Fruit fly (Drosophila melanogaster) whole organism, embryonic: Measurements from ENCODE around the gene CG17068.

Source experiments
- Aef1 ChIP-seq: fragments of 200-800 bp; sonication (Bioruptor generic); IDR thresholded peaks from 3 replicates; pipeline ENCODE4 v1.3.6; 2022; ENCODE audit warnings: missing biosample characterization, missing genetic modification characterization
- Antp ChIP-seq: fragments of 200-800 bp; sonication (Bioruptor generic); optimal IDR thresholded peaks from 3 replicates; lab custom pipeline; 2016; ENCODE audit warnings: missing biosample characterization, missing genetic modification characterization
- Bgb ChIP-seq: fragments of 200-800 bp; sonication (Bioruptor generic); IDR thresholded peaks from 2 replicates; pipeline ENCODE4 v1.3.6; 2022; ENCODE audit warnings: missing biosample characterization, missing genetic modification characterization; ENCODE audit not compliant: partially characterized antibody
- CG10209 ChIP-seq: fragments of 200-800 bp; sonication (Bioruptor generic); optimal IDR thresholded peaks from 3 replicates; lab custom pipeline; 2017; ENCODE audit warnings: missing biosample characterization, mild to moderate bottlenecking, missing genetic modification characterization, missing genetic modification reagents
- CG11504 ChIP-seq: fragments of 200-800 bp; sonication (Bioruptor generic); optimal IDR thresholded peaks from 3 replicates; lab custom pipeline; 2019; ENCODE audit warnings: missing biosample characterization, mild to moderate bottlenecking, missing genetic modification characterization, moderate library complexity
- CG11695 ChIP-seq: fragments of 200-800 bp; sonication (Bioruptor generic); IDR thresholded peaks from 3 replicates; pipeline ENCODE4 v1.3.6; 2022; ENCODE audit warnings: missing biosample characterization, missing genetic modification characterization
- CG12219 ChIP-seq: fragments of 200-800 bp; sonication (Bioruptor generic); optimal IDR thresholded peaks from 3 replicates; lab custom pipeline; 2018; ENCODE audit warnings: missing biosample characterization, mild to moderate bottlenecking, missing genetic modification characterization
- CG13287 ChIP-seq: fragments of 200-800 bp; sonication (Bioruptor generic); IDR thresholded peaks from 2 replicates; pipeline ENCODE4 v1.3.6; 2022; ENCODE audit warnings: missing biosample characterization, missing genetic modification characterization; ENCODE audit not compliant: partially characterized antibody
- CG15073 ChIP-seq: fragments of 200-800 bp; sonication (Bioruptor generic); optimal IDR thresholded peaks from 2 replicates; lab custom pipeline; 2016; ENCODE audit warnings: missing biosample characterization, missing genetic modification characterization
- CG17359 ChIP-seq: fragments of 200-800 bp; sonication (Bioruptor generic); optimal IDR thresholded peaks from 3 replicates; lab custom pipeline; 2018; ENCODE audit warnings: missing biosample characterization, mild to moderate bottlenecking, missing genetic modification characterization, moderate library complexity
- CG1832 ChIP-seq: fragments of 200-800 bp; sonication (Bioruptor generic); optimal IDR thresholded peaks from 2 replicates; lab custom pipeline; 2017; ENCODE audit warnings: missing biosample characterization, mild to moderate bottlenecking, missing genetic modification characterization, inconsistent platforms
- CG3065 ChIP-seq: fragments of 200-800 bp; sonication (Bioruptor generic); optimal IDR thresholded peaks from 2 replicates; lab custom pipeline; 2016; ENCODE audit warnings: missing biosample characterization, missing genetic modification characterization
- CG31224 ChIP-seq: fragments of 200-800 bp; sonication (Bioruptor generic); IDR thresholded peaks from 2 replicates; pipeline ENCODE4 v1.3.6; 2022; ENCODE audit warnings: missing biosample characterization, missing genetic modification characterization
- CG4424 ChIP-seq: fragments of 200-800 bp; sonication (Bioruptor generic); optimal IDR thresholded peaks from 3 replicates; lab custom pipeline; 2016; ENCODE audit warnings: missing biosample characterization, missing genetic modification characterization
- CG4730 ChIP-seq: fragments of 200-800 bp; sonication (Bioruptor generic); IDR thresholded peaks from 2 replicates; pipeline ENCODE4 v1.3.6; 2022; ENCODE audit warnings: missing biosample characterization, missing genetic modification characterization
- CG6791 ChIP-seq: fragments of 200-800 bp; sonication (Bioruptor generic); IDR thresholded peaks from 3 replicates; pipeline ENCODE4 v1.3.6; 2022; ENCODE audit warnings: missing biosample characterization, missing genetic modification characterization; ENCODE audit not compliant: partially characterized antibody
- CG8765 ChIP-seq: fragments of 200-800 bp; sonication (Bioruptor generic); IDR thresholded peaks from 2 replicates; pipeline ENCODE4 v1.3.6; 2022; ENCODE audit warnings: missing biosample characterization, missing genetic modification characterization
- CG9727 ChIP-seq: fragments of 200-800 bp; sonication (Bioruptor generic); optimal IDR thresholded peaks from 3 replicates; lab custom pipeline; 2017; ENCODE audit warnings: missing biosample characterization, mild to moderate bottlenecking, missing genetic modification characterization
- Dbx ChIP-seq: fragments of 200-800 bp; sonication (Bioruptor generic); IDR thresholded peaks from 3 replicates; pipeline ENCODE4 v1.3.6; 2022; ENCODE audit warnings: missing biosample characterization, missing genetic modification characterization
- Dp ChIP-seq: fragments of 200-800 bp; sonication (Bioruptor generic); optimal IDR thresholded peaks from 2 replicates; lab custom pipeline; 2018; ENCODE audit warnings: missing biosample characterization, mild to moderate bottlenecking, missing genetic modification characterization, moderate library complexity
- Elba2 ChIP-seq: fragments of 200-800 bp; sonication (Bioruptor generic); optimal IDR thresholded peaks from 3 replicates; lab custom pipeline; 2016; ENCODE audit warnings: missing biosample characterization, missing genetic modification characterization
- Fer2 ChIP-seq: fragments of 200-800 bp; sonication (Bioruptor generic); optimal IDR thresholded peaks from 2 replicates; lab custom pipeline; 2018; ENCODE audit warnings: missing biosample characterization, mild to moderate bottlenecking, missing genetic modification characterization, moderate library complexity
- GATAe ChIP-seq: fragments of 200-800 bp; sonication (Bioruptor generic); conservative IDR thresholded peaks from 2 replicates; pipeline ENCODE4 v1.3.6; 2022; ENCODE audit warnings: missing biosample characterization, missing genetic modification characterization
- Gug ChIP-seq: fragments of 200-800 bp; sonication (Bioruptor generic); IDR thresholded peaks from 4 replicates; pipeline ENCODE4 v1.3.6; 2022; ENCODE audit warnings: missing biosample characterization, missing genetic modification characterization
- H15 ChIP-seq: fragments of 200-800 bp; sonication (Bioruptor generic); IDR thresholded peaks from 3 replicates; pipeline ENCODE4 v1.3.6; 2022; ENCODE audit warnings: missing biosample characterization, missing genetic modification characterization
- Hand ChIP-seq: fragments of 200-800 bp; sonication (Bioruptor generic); optimal IDR thresholded peaks from 2 replicates; lab custom pipeline; 2017; ENCODE audit warnings: mild to moderate bottlenecking, missing biosample characterization, missing genetic modification reagents, missing genetic modification characterization
- Sin3A ChIP-seq: fragments of >200 bp; optimal IDR thresholded peaks from 2 replicates; lab custom pipeline; 2018
- Six4 ChIP-seq: fragments of 200-800 bp; sonication (Bioruptor generic); optimal IDR thresholded peaks from 2 replicates; lab custom pipeline; 2016; ENCODE audit warnings: missing biosample characterization, missing genetic modification characterization
- Sox100B ChIP-seq: fragments of 200-800 bp; sonication (Bioruptor generic); optimal IDR thresholded peaks from 3 replicates; lab custom pipeline; 2018; ENCODE audit warnings: missing biosample characterization, mild to moderate bottlenecking, missing genetic modification characterization
- Usf ChIP-seq: fragments of 200-800 bp; sonication (Bioruptor generic); optimal IDR thresholded peaks from 2 replicates; lab custom pipeline; 2017; ENCODE audit warnings: missing genotype, missing biosample characterization, missing genetic modification characterization
- Vsx1 ChIP-seq: fragments of 200-800 bp; sonication (Bioruptor generic); optimal IDR thresholded peaks from 2 replicates; lab custom pipeline; 2017; ENCODE audit warnings: missing biosample characterization, mild to moderate bottlenecking, missing genetic modification characterization, missing genetic modification reagents
- crol ChIP-seq: fragments of 200-800 bp; sonication (Bioruptor generic); IDR thresholded peaks from 2 replicates; pipeline ENCODE4 v1.3.6; 2022; ENCODE audit warnings: missing biosample characterization, missing genetic modification characterization
- crp ChIP-seq, 2 experiments: fragments of 200-800 bp; sonication (Bioruptor generic); optimal IDR thresholded peaks; 2 replicates in 1 of 2; 3 replicates in 1 of 2; lab custom pipeline; 2017; ENCODE audit warnings: missing biosample characterization in 2 of 2, missing genetic modification characterization in 2 of 2, mild to moderate bottlenecking in 1 of 2, moderate library complexity in 1 of 2
- gro ChIP-seq: fragments of 200-800 bp; sonication (Bioruptor generic); optimal IDR thresholded peaks from 2 replicates; lab custom pipeline; 2016; ENCODE audit warnings: missing biosample characterization, missing genetic modification characterization
- ind ChIP-seq: fragments of 200-800 bp; sonication (Bioruptor generic); optimal IDR thresholded peaks from 3 replicates; lab custom pipeline; 2016; ENCODE audit warnings: missing biosample characterization, missing genetic modification characterization
- insv ChIP-seq, 2 experiments: fragments of 200-800 bp; sonication (Bioruptor generic); optimal IDR thresholded peaks; 3 replicates each; lab custom pipeline; 2016 to 2018; ENCODE audit warnings: missing biosample characterization in 2 of 2, missing genetic modification characterization in 2 of 2
- p53 ChIP-seq: fragments of 200-800 bp; sonication (Bioruptor generic); optimal IDR thresholded peaks from 2 replicates; lab custom pipeline; 2016; ENCODE audit warnings: missing biosample characterization, missing genetic modification characterization
- pan ChIP-seq, 4 experiments: fragments of >200 bp in 3 of 4; fragments of 200-800 bp in 1 of 4; sonication (Bioruptor generic) in 1 of 4; optimal IDR thresholded peaks in 3 of 4; IDR thresholded peaks in 1 of 4; 2 replicates each; pipeline versions ENCODE4 v1.3.6 to Lab custom; 2017 to 2022; ENCODE audit warnings: missing biosample characterization in 2 of 4, missing genetic modification characterization in 2 of 4, mixed read lengths in 1 of 4
- pfk ChIP-seq: fragments of 200-800 bp; sonication (Bioruptor generic); optimal IDR thresholded peaks from 2 replicates; lab custom pipeline; 2018; ENCODE audit warnings: missing biosample characterization, mild to moderate bottlenecking, missing genetic modification characterization, moderate library complexity
- pnt ChIP-seq: fragments of 200-800 bp; sonication (Bioruptor generic); optimal IDR thresholded peaks from 3 replicates; lab custom pipeline; 2016; ENCODE audit warnings: missing biosample characterization, missing genetic modification characterization
- ranshi ChIP-seq: fragments of 200-800 bp; sonication (Bioruptor generic); IDR thresholded peaks from 2 replicates; pipeline ENCODE4 v1.3.6; 2022; ENCODE audit warnings: missing biosample characterization, missing genetic modification characterization
- stc ChIP-seq: fragments of 200-800 bp; sonication (Bioruptor generic); IDR thresholded peaks from 2 replicates; pipeline ENCODE4 v1.3.6; 2022; ENCODE audit warnings: missing biosample characterization, missing genetic modification characterization
- tgo ChIP-seq: fragments of 200-800 bp; sonication (Bioruptor generic); IDR thresholded peaks from 3 replicates; pipeline ENCODE4 v1.3.6; 2022; ENCODE audit warnings: missing biosample characterization, missing genetic modification characterization
- trem ChIP-seq: fragments of 200-800 bp; optimal IDR thresholded peaks from 3 replicates; lab custom pipeline; 2019; ENCODE audit warnings: missing biosample characterization, mild to moderate bottlenecking, missing genetic modification characterization, moderate library complexity
- tup ChIP-seq: fragments of 200-800 bp; sonication (Bioruptor generic); optimal IDR thresholded peaks from 2 replicates; lab custom pipeline; 2016; ENCODE audit warnings: missing biosample characterization, mild to moderate bottlenecking, missing genetic modification characterization, moderate library complexity
- twi ChIP-seq: fragments of 200-800 bp; optimal IDR thresholded peaks from 2 replicates; lab custom pipeline; 2019; ENCODE audit warnings: missing biosample characterization, mild to moderate bottlenecking, missing genetic modification characterization, moderate library complexity
- unpg ChIP-seq: fragments of 200-800 bp; sonication (Bioruptor generic); optimal IDR thresholded peaks from 3 replicates; lab custom pipeline; 2018; ENCODE audit warnings: missing biosample characterization, mild to moderate bottlenecking, missing genetic modification characterization, moderate library complexity
- zen ChIP-seq: fragments of 200-800 bp; sonication (Bioruptor generic); optimal IDR thresholded peaks from 3 replicates; lab custom pipeline; 2018; ENCODE audit warnings: missing biosample characterization, mild to moderate bottlenecking, missing genetic modification characterization, moderate library complexity

The CG17068 gene

DNA sequence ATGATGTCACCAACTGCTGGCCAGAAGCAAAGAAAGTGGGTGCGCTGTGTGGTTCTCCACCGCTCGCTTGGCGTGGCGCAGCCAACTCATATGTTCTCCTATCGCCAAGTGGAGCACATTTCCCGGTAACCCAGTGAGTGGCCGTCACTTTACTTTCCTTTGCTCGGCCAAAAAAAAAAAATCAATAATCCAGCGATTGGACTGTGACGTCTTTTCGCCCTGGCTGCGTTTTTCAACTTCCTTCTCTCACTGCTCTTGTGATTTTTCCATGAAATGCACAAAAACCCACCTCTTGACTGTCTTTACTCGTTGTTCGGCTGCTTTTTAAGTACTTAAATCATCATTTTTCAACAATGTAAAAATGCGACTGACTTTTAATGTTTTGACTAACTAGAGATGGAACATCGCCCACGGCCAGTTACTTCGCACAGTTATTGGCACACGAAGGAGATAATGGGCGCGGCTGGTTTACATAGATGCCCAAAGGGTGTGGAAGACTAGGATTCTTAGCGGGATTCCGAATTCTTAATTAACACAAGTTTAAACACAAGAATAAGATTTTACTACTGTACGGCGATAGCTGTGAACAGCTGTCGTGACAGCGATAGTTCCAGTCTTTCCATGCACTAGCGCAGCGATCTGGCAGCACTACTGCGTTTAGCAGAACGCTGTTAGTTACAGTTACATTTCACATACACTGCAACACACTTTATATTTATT, 14.9 kb downstream of the CG17068 start, which contains the start of gene sw (continued):
- peak; percentile 46; the same call in 1 of the 3 replicates for TF ChIP-seq CG11695 (GFP tag; lab: Robert Waterston, UW)
- TF ChIP-seq GATAe (GFP tag; lab: Robert Waterston, UW): 0 out of 2 replicates have a peak, but pooled peaks have one; percentile 29
- peak; percentile 71 for TF ChIP-seq tgo (GFP tag; lab: Robert Waterston, UW)
- peak; percentile 87 for TF ChIP-seq Sin3A (lab: Kevin White, UChicago)
- peak; percentile 41 for TF ChIP-seq zen
- peak; percentile 44 for TF ChIP-seq CG31224 (GFP tag; lab: Robert Waterston, UW)
- peak; percentile 18 for TF ChIP-seq CG12219
- peak; percentile 60; the same call in 1 of the 2 replicates for TF ChIP-seq ranshi
- peak; percentile 92 for TF ChIP-seq CG13287 (GFP tag; lab: Robert Waterston, UW)
- TF ChIP-seq H15 (GFP tag; lab: Robert Waterston, UW): peak; percentile 46; the same call in 1 of the 3 replicates
- TF ChIP-seq insv (GFP tag; optimal IDR thresholded peaks at IDR 0.05; lab: Kevin White, UChicago): no peak
- peak; percentile 66 for TF ChIP-seq CG11504 (tag; lab: Kevin White, UChicago)
- peak; percentile 25 for TF ChIP-seq Sox100B (GFP tag; lab: Kevin White, UChicago)
- TF ChIP-seq CG15073: no peak
- TF ChIP-seq twi (tag; lab: Kevin White, UChicago): peak; percentile 63
- TF ChIP-seq pnt (GFP tag; lab: Kevin White, UChicago): peak; percentile 52
- TF ChIP-seq pfk: no peak
- peak; percentile 81; the same call in 3 of the 4 replicates for TF ChIP-seq Gug (GFP tag; lab: Robert Waterston, UW)
- no peak for TF ChIP-seq Vsx1 (GFP tag; lab: Kevin White, UChicago)
- TF ChIP-seq Usf (GFP tag; lab: Kevin White, UChicago): peak; percentile 13
- no peak for TF ChIP-seq Hand (GFP tag; lab: Kevin White, UChicago)
- TF ChIP-seq ind (GFP tag; lab: Kevin White, UChicago): peak; percentile 52
- no peak for TF ChIP-seq Six4
- TF ChIP-seq Antp (GFP tag; lab: Kevin White, UChicago): peak; percentile 70
- TF ChIP-seq Dp (GFP tag; lab: Kevin White, UChicago): peak; percentile 3
- peak; percentile 13 for TF ChIP-seq CG3065 (GFP tag; lab: Kevin White, UChicago)
- TF ChIP-seq p53 (GFP tag; lab: Kevin White, UChicago): peak; percentile 21
- peak; percentile 74 for TF ChIP-seq Aef1
- TF ChIP-seq Fer2 (tag; lab: Kevin White, UChicago): peak; percentile 43
- TF ChIP-seq CG10209: peak; percentile 28
- TF ChIP-seq Bgb: peak; percentile 87
- TF ChIP-seq unpg: peak; percentile 49
- peak in 1 of 2 experiments; percentile 78 for TF ChIP-seq crp (GFP tag; optimal IDR thresholded peaks at IDR 0.05; lab: Kevin White, UChicago)
- peak; percentile 87 for TF ChIP-seq CG6791
- TF ChIP-seq CG17359: peak; percentile 34
- TF ChIP-seq trem (tag; lab: Kevin White, UChicago): peak; percentile 62
- no peak for TF ChIP-seq CG1832 (GFP tag; lab: Kevin White, UChicago)
- TF ChIP-seq CG9727 (GFP tag; lab: Kevin White, UChicago): peak; percentile 48
- no peak for TF ChIP-seq Elba2 (GFP tag; lab: Kevin White, UChicago)
- TF ChIP-seq stc (GFP tag; lab: Robert Waterston, UW): 0 out of 2 replicates have a peak, but pooled peaks have one; percentile 22
- peak; percentile 27; the same call in 1 of the 2 replicates for TF ChIP-seq CG4730 (GFP tag; lab: Robert Waterston, UW)
- no peak for TF ChIP-seq tup (GFP tag; lab: Kevin White, UChicago)
- no peak for TF ChIP-seq CG8765 (GFP tag; lab: Robert Waterston, UW)
- TF ChIP-seq CG4424 (GFP tag; lab: Kevin White, UChicago): peak; percentile 14
- no peak for TF ChIP-seq crol
- no peak for TF ChIP-seq pan (optimal IDR thresholded peaks at IDR 0.05; lab: Kevin White, UChicago)
- peak in 1 of 2 experiments; percentile 31 for TF ChIP-seq pan (GFP tag; optimal IDR thresholded peaks at IDR 0.05 in 1 of 2, IDR thresholded peaks at IDR 0.05 in 1 of 2)
- TF ChIP-seq Dbx (GFP tag; lab: Robert Waterston, UW): peak; percentile 80
- TF ChIP-seq gro (GFP tag; lab: Kevin White, UChicago): peak; percentile 23
